Fruit fly (Drosophila melanogaster) whole organism, adult: ENCODE measurements around the gene CG14074.

Experiments used
- CG11617 ChIP-seq: fragments of 200-800 bp; sonication (Bioruptor generic); optimal IDR thresholded peaks from 2 replicates; lab custom pipeline; 2017; ENCODE audit warnings: mild to moderate bottlenecking, missing biosample characterization, missing genetic modification reagents, missing genetic modification characterization
- CG12768 ChIP-seq: fragments of 200-800 bp; sonication (Bioruptor generic); optimal IDR thresholded peaks from 2 replicates; lab custom pipeline; 2017; ENCODE audit warnings: missing biosample characterization, missing genetic modification characterization, mild to moderate bottlenecking, moderate library complexity, missing genetic modification reagents
- CG14711 ChIP-seq: fragments of 200-800 bp; sonication (Bioruptor generic); optimal IDR thresholded peaks from 2 replicates; lab custom pipeline; 2018; ENCODE audit warnings: missing biosample characterization, mild to moderate bottlenecking, missing genetic modification characterization, moderate library complexity
- CG1620 ChIP-seq: fragments of 200-800 bp; sonication (Bioruptor generic); optimal IDR thresholded peaks from 2 replicates; lab custom pipeline; 2016; ENCODE audit warnings: missing biosample characterization, missing genetic modification characterization
- CG33017 ChIP-seq: fragments of 200-800 bp; sonication (Bioruptor generic); optimal IDR thresholded peaks from 2 replicates; lab custom pipeline; 2018; ENCODE audit warnings: missing biosample characterization, mild to moderate bottlenecking, missing genetic modification characterization, moderate library complexity
- CG5204 ChIP-seq: fragments of 200-800 bp; sonication (Bioruptor generic); optimal IDR thresholded peaks from 2 replicates; lab custom pipeline; 2016; ENCODE audit warnings: missing biosample characterization, missing genetic modification characterization
- CG7045 ChIP-seq: fragments of 200-800 bp; sonication (Bioruptor generic); optimal IDR thresholded peaks from 2 replicates; lab custom pipeline; 2017; ENCODE audit warnings: missing biosample characterization, mild to moderate bottlenecking, missing genetic modification characterization
- CG7101 ChIP-seq: fragments of 200-800 bp; sonication (Bioruptor generic); optimal IDR thresholded peaks from 2 replicates; lab custom pipeline; 2018; ENCODE audit warnings: missing biosample characterization, mild to moderate bottlenecking, missing genetic modification characterization, moderate library complexity
- Clk ChIP-seq: fragments of 200-800 bp; sonication (Bioruptor generic); optimal IDR thresholded peaks from 2 replicates; lab custom pipeline; 2017; ENCODE audit warnings: missing biosample characterization, missing genetic modification characterization
- Crg-1 ChIP-seq: fragments of 200-800 bp; sonication (Bioruptor generic); optimal IDR thresholded peaks from 2 replicates; lab custom pipeline; 2016; ENCODE audit warnings: missing biosample characterization, missing genetic modification characterization
- Hr96 ChIP-seq: fragments of 200-800 bp; sonication (Bioruptor generic); optimal IDR thresholded peaks from 2 replicates; lab custom pipeline; 2016; ENCODE audit warnings: missing biosample characterization, missing genetic modification characterization
- Mnt ChIP-seq: fragments of 200-800 bp; sonication (Bioruptor generic); optimal IDR thresholded peaks from 2 replicates; lab custom pipeline; 2016; ENCODE audit warnings: missing biosample characterization, mild to moderate bottlenecking, missing genetic modification characterization
- bab1 ChIP-seq: fragments of 200-800 bp; sonication (Bioruptor generic); optimal IDR thresholded peaks from 3 replicates; lab custom pipeline; 2019; ENCODE audit warnings: missing biosample characterization, mild to moderate bottlenecking, missing genetic modification characterization, moderate library complexity
- cic ChIP-seq: fragments of 200-800 bp; sonication (Bioruptor generic); optimal IDR thresholded peaks from 2 replicates; lab custom pipeline; 2017; ENCODE audit warnings: missing biosample characterization, mild to moderate bottlenecking, missing genetic modification characterization, moderate library complexity
- cnc ChIP-seq, 2 experiments: fragments of >200 bp; optimal IDR thresholded peaks; 2 replicates each; lab custom pipeline; 2017
- kay ChIP-seq: fragments of 200-800 bp; sonication (Bioruptor generic); peaks from one replicate; lab custom pipeline; 2016; ENCODE audit warnings: missing biosample characterization, missing genetic modification characterization, borderline replicate concordance
- ovo ChIP-seq: fragments of 200-800 bp; sonication (Bioruptor generic); optimal IDR thresholded peaks from 2 replicates; lab custom pipeline; 2016; ENCODE audit warnings: missing biosample characterization, missing genetic modification characterization
- pad ChIP-seq: fragments of 200-800 bp; sonication (Bioruptor generic); optimal IDR thresholded peaks from 3 replicates; lab custom pipeline; 2017; ENCODE audit warnings: missing biosample characterization, missing genetic modification characterization, mild to moderate bottlenecking, moderate library complexity, missing genetic modification reagents
- tj ChIP-seq: fragments of 200-800 bp; sonication (Bioruptor generic); optimal IDR thresholded peaks from 3 replicates; lab custom pipeline; 2017; ENCODE audit warnings: missing biosample characterization, mild to moderate bottlenecking, missing genetic modification characterization, moderate library complexity
- toe ChIP-seq: fragments of 200-800 bp; sonication (Bioruptor generic); optimal IDR thresholded peaks from 2 replicates; lab custom pipeline; 2016; ENCODE audit warnings: missing biosample characterization, missing genetic modification characterization

CG14074 gene

DNA sequence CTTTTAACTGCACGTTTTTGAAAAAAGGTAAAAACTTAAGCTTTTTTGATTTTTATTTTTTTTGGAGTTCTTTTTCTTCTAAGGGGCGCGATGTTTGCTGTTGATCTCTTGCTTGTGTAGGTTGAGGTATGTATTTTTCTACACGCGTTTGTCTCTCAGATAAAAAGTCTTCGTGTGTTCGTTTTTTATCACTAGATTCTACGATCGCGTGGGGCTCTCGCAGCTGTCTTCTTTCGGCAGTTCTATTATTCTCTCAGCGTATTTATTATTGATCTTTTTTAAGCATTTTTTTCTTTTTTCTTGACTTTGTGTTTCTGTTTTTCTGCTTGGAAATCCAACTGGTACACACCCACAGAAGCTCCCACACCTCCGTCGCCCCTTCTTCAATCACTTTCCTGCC lies 29.1 kb downstream of the CG14074 start:
- no peak for TF ChIP-seq Crg-1 (GFP tag; lab: Kevin White, UChicago)
- TF ChIP-seq CG33017 (tag; lab: Kevin White, UChicago): no peak
- no peak for TF ChIP-seq Clk
- TF ChIP-seq bab1 (GFP tag; lab: Kevin White, UChicago): no peak
- TF ChIP-seq Hr96: no peak
- peak; percentile 26 for TF ChIP-seq pad (GFP tag; lab: Kevin White, UChicago)
- TF ChIP-seq cnc (optimal IDR thresholded peaks at IDR 0.05; lab: Kevin White, UChicago): no peak
- TF ChIP-seq CG14711 (tag; lab: Kevin White, UChicago): no peak
- no peak for TF ChIP-seq CG11617 (GFP tag; lab: Kevin White, UChicago)
- no peak for TF ChIP-seq CG7045
- no peak for TF ChIP-seq CG7101
- peak; percentile 14 for TF ChIP-seq cic (GFP tag; lab: Kevin White, UChicago)
- TF ChIP-seq tj (GFP tag; lab: Kevin White, UChicago): no peak
- no peak for TF ChIP-seq ovo (GFP tag; lab: Kevin White, UChicago)
- no peak for TF ChIP-seq Mnt (GFP tag; lab: Kevin White, UChicago)
- TF ChIP-seq CG12768 (GFP tag; lab: Kevin White, UChicago): no peak

DNA sequence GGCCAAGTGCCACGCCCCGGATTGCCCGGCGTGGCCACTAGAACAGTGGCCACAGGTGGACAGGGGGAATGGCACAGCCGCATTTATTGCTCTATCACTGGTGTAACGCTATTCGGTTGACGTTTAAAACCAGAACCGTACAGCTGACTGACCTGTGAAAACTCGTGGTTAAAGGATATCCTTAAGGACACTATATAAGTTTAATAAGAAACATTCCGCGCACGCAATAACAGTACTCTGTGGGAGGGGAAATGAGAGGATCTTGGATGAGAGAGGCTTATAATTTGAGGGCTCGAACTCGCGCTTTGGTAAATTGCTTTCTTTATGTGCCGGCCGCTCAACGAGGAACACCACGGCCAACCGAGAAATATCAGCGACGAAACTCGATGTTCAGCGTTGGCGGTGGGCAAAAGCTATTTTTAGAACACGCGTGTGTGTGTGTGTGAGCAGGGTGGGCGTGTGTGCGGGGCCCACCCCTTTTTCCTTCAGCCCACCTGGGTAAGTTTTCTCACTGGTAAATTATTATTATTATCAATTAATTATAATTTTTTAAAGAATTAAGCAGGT lies 30.4 kb downstream of the CG14074 start:
- TF ChIP-seq toe (GFP tag; lab: Kevin White, UChicago) (no peak), Crg-1 (GFP tag; lab: Kevin White, UChicago) (no peak), cic (GFP tag; lab: Kevin White, UChicago) (peak; percentile 28), pad (GFP tag; lab: Kevin White, UChicago) (peak; percentile 92), CG12768 (GFP tag; lab: Kevin White, UChicago) (peak; percentile 4), CG14711 (tag; lab: Kevin White, UChicago) (no peak), CG11617 (GFP tag; lab: Kevin White, UChicago) (no peak), CG1620 (GFP tag; lab: Kevin White, UChicago) (no peak), CG7101 (no peak), CG5204 (GFP tag; lab: Kevin White, UChicago) (no peak), CG33017 (tag; lab: Kevin White, UChicago) (no peak), cnc (optimal IDR thresholded peaks at IDR 0.05; lab: Kevin White, UChicago) (no peak), ovo (GFP tag; lab: Kevin White, UChicago) (no peak), bab1 (GFP tag; lab: Kevin White, UChicago) (no peak), Clk (no peak)

DNA sequence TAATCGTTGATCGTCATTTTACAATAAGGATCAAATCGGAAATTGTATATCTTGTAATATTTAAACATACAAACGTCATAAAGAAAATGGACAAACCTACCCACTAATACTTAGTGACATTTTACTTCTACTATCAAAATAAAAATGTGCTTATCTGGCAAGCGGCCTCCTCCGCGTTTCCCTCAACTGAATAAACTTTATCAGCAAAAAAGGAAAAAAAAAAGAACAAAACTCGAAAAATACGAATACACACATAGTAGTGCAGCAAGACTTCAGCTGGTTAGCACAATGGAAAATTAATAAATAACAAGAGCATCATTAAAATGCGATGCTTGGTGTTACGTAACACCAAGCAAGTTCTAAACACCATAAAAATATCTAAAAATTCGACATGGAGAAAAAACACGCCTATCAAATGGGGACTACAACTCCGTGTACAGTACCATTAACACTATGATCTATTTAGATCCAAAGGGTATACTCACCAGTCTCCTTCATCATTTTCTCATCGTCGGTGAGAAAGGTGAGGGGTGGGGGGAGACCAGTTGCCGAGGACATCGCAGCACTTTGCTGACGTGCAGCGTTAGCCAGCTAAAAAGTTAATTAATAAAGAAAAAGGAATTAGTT lies 31.5 kb downstream of the CG14074 start:
- peak; percentile 49 for TF ChIP-seq cic (GFP tag; lab: Kevin White, UChicago)
- peak; percentile 95 for TF ChIP-seq tj (GFP tag; lab: Kevin White, UChicago)
- peak; percentile 31 for TF ChIP-seq pad (GFP tag; lab: Kevin White, UChicago)
- no peak for TF ChIP-seq bab1 (GFP tag; lab: Kevin White, UChicago)
- no peak for TF ChIP-seq ovo (GFP tag; lab: Kevin White, UChicago)
- TF ChIP-seq CG11617 (GFP tag; lab: Kevin White, UChicago): no peak
- no peak for TF ChIP-seq kay (GFP tag; lab: Kevin White, UChicago)
- TF ChIP-seq CG1620 (GFP tag; lab: Kevin White, UChicago): no peak
- no peak for TF ChIP-seq Mnt (GFP tag; lab: Kevin White, UChicago)

DNA sequence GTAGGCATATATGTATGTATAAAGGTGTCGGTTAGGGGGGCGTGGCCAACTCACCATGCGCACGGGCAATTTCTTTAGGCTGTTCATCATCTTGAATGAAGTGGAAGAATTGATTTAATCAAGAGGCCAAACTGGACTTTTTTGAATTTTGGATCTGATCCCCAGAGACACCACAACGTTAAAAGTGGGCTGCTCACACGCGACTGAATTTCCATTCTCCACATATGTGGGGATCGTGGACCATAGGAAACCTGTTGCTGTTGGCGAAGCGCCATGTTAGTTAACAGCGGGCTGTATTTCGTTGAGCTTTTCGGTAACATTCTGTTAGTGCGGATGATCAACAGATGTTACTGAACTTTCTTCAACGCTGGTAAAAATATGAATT lies 32.1 kb downstream of the CG14074 start, which contains the start of gene CG3902:
CG3902 (minus strand) TSS at position 208 of the 385 bp plus-strand sequence.
- TF ChIP-seq CG7045 (no peak), tj (GFP tag; lab: Kevin White, UChicago) (no peak), cnc (optimal IDR thresholded peaks at IDR 0.05; lab: Kevin White, UChicago) (no peak), Clk (no peak), ovo (GFP tag; lab: Kevin White, UChicago) (no peak), cic (GFP tag; lab: Kevin White, UChicago) (peak; percentile 61), CG5204 (GFP tag; lab: Kevin White, UChicago) (no peak), CG7101 (peak; percentile 45), CG11617 (GFP tag; lab: Kevin White, UChicago) (no peak), Mnt (GFP tag; lab: Kevin White, UChicago) (peak; percentile 85), toe (GFP tag; lab: Kevin White, UChicago) (peak; percentile 2), Hr96 (peak; percentile 29), pad (GFP tag; lab: Kevin White, UChicago) (peak; percentile 3), CG33017 (tag; lab: Kevin White, UChicago) (peak; percentile 72), CG14711 (tag; lab: Kevin White, UChicago) (no peak), CG1620 (GFP tag; lab: Kevin White, UChicago) (no peak), Crg-1 (GFP tag; lab: Kevin White, UChicago) (peak; percentile 45), CG12768 (GFP tag; lab: Kevin White, UChicago) (no peak), kay (GFP tag; lab: Kevin White, UChicago) (no peak), bab1 (GFP tag; lab: Kevin White, UChicago) (peak; percentile 54)

DNA sequence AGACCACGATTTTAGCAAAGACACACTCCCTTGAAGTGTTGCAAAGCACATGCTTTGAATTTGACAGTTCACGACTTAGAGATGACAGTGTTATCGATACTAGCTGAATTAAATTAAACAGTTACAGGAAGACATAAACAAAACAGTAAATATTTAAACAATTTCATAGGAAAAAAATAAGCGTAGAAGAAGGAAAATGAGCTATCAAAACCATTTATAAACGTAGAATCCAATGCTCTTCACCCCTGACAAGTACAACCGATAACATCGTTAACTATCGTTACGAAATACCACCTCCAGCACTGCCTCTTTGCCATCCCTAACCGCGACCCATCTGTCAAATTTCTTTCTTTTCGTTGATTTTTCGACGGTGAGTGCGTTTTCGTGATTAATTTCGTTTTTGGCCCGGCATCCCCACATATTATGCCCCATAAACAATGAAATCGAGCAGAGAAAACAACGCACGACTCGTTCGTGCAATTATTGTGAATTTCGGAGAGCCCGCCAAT lies 32.8 kb downstream of the CG14074 start, which contains the start of gene RpL26:
RpL26 (plus strand) TSS at position 106 of the 509 bp plus-strand sequence.
- TF ChIP-seq tj (GFP tag; lab: Kevin White, UChicago) (peak; percentile 64), kay (GFP tag; lab: Kevin White, UChicago) (no peak), CG11617 (GFP tag; lab: Kevin White, UChicago) (peak; percentile 86), Hr96 (peak; percentile 89), CG7101 (peak; percentile 84), pad (GFP tag; lab: Kevin White, UChicago) (peak; percentile 63), CG14711 (tag; lab: Kevin White, UChicago) (peak; percentile 48), Clk (peak; percentile 61), cnc (optimal IDR thresholded peaks at IDR 0.05; lab: Kevin White, UChicago) (no peak), bab1 (GFP tag; lab: Kevin White, UChicago) (peak; percentile 78), CG12768 (GFP tag; lab: Kevin White, UChicago) (peak; percentile 59), CG5204 (GFP tag; lab: Kevin White, UChicago) (no peak), CG1620 (GFP tag; lab: Kevin White, UChicago) (peak; percentile 93), CG7045 (peak; percentile 65), ovo (GFP tag; lab: Kevin White, UChicago) (peak; percentile 81), cic (GFP tag; lab: Kevin White, UChicago) (peak; percentile 25), toe (GFP tag; lab: Kevin White, UChicago) (peak; percentile 94), CG33017 (tag; lab: Kevin White, UChicago) (peak; percentile 62), Crg-1 (GFP tag; lab: Kevin White, UChicago) (peak; percentile 87), Mnt (GFP tag; lab: Kevin White, UChicago) (peak; percentile 83)
